Worm (Caenorhabditis elegans) whole organism, late embryonic: Measurements from ENCODE around the gene lem-2.

ENCODE experiments used
- C38D4.7 ChIP-seq: fragments of 200-800 bp; sonication (Bioruptor generic); optimal IDR thresholded peaks from 2 replicates; lab custom pipeline; 2018; ENCODE audit warnings: mild to moderate bottlenecking, missing genetic modification characterization, moderate library complexity, missing compliant biosample characterization
- K02D7.2 ChIP-seq: sonication (generic microtip); optimal IDR thresholded peaks from 2 replicates; lab custom pipeline; 2017; ENCODE audit warnings: mild to moderate bottlenecking, missing genetic modification characterization, missing compliant biosample characterization
- K09A11.1 ChIP-seq: sonication (generic microtip); optimal IDR thresholded peaks from 2 replicates; lab custom pipeline; 2017; ENCODE audit warnings: antibody characterized with exemption, mild to moderate bottlenecking, missing genetic modification characterization, missing compliant biosample characterization; ENCODE audit not compliant: insufficient read depth
- ahr-1 ChIP-seq: sonication (generic microtip); optimal IDR thresholded peaks from 2 replicates; lab custom pipeline; 2016; ENCODE audit warnings: missing genetic modification characterization, missing compliant biosample characterization
- ama-1 ChIP-seq: fragments of 150-350 bp; optimal IDR thresholded peaks from 2 replicates; lab custom pipeline; 2014
- ceh-14 ChIP-seq: sonication (generic microtip); optimal IDR thresholded peaks from 2 replicates; lab custom pipeline; 2016; ENCODE audit warnings: missing genotype, missing genetic modification characterization, missing compliant biosample characterization
- ceh-19 ChIP-seq: fragments of 200-800 bp; sonication (Bioruptor generic); optimal IDR thresholded peaks from 2 replicates; lab custom pipeline; 2018; ENCODE audit warnings: mild to moderate bottlenecking, missing genetic modification characterization, missing compliant biosample characterization
- ceh-2 ChIP-seq: sonication (generic microtip); optimal IDR thresholded peaks from 2 replicates; lab custom pipeline; 2016; ENCODE audit warnings: missing genotype, missing genetic modification characterization, missing compliant biosample characterization
- ceh-24 ChIP-seq: sonication (generic microtip); optimal IDR thresholded peaks from 2 replicates; lab custom pipeline; 2016; ENCODE audit warnings: mild to moderate bottlenecking, missing genetic modification characterization, missing compliant biosample characterization
- ceh-30 ChIP-seq: fragments of 150-350 bp; optimal IDR thresholded peaks from 2 replicates; lab custom pipeline; 2014; ENCODE audit warnings: missing biosample characterization, missing genetic modification characterization
- ceh-48 ChIP-seq: sonication (generic microtip); optimal IDR thresholded peaks from 2 replicates; lab custom pipeline; 2016; ENCODE audit warnings: missing genetic modification characterization, inconsistent platforms, missing compliant biosample characterization
- ceh-6 ChIP-seq: fragments of 200-800 bp; sonication (Bioruptor generic); optimal IDR thresholded peaks from 2 replicates; lab custom pipeline; 2018; ENCODE audit warnings: mild to moderate bottlenecking, missing genetic modification characterization, missing compliant biosample characterization
- che-1 ChIP-seq: sonication (generic microtip); optimal IDR thresholded peaks from 2 replicates; lab custom pipeline; 2016; ENCODE audit warnings: mild to moderate bottlenecking, missing genetic modification characterization, missing compliant biosample characterization
- dve-1 ChIP-seq: sonication (generic microtip); optimal IDR thresholded peaks from 2 replicates; lab custom pipeline; 2017; ENCODE audit warnings: antibody characterized with exemption, mild to moderate bottlenecking, missing genetic modification characterization, missing compliant biosample characterization
- elt-2 ChIP-seq: sonication (generic microtip); optimal IDR thresholded peaks from 2 replicates; lab custom pipeline; 2016; ENCODE audit warnings: missing genetic modification reagents, missing genetic modification characterization, missing compliant biosample characterization
- elt-4 ChIP-seq: sonication (generic microtip); optimal IDR thresholded peaks from 2 replicates; lab custom pipeline; 2016; ENCODE audit warnings: missing genetic modification characterization, missing compliant biosample characterization
- fkh-10 ChIP-seq: fragments of 150-350 bp; optimal IDR thresholded peaks from 2 replicates; lab custom pipeline; 2014; ENCODE audit warnings: missing biosample characterization, missing genetic modification reagents, missing genetic modification characterization
- fkh-6 ChIP-seq: sonication (generic microtip); optimal IDR thresholded peaks from 2 replicates; lab custom pipeline; 2016; ENCODE audit warnings: missing genetic modification characterization, missing compliant biosample characterization
- hlh-13 ChIP-seq: fragments of 200-800 bp; sonication (Bioruptor generic); optimal IDR thresholded peaks from 2 replicates; lab custom pipeline; 2018; ENCODE audit warnings: mild to moderate bottlenecking, missing genetic modification characterization, missing compliant biosample characterization
- madf-2 ChIP-seq: sonication (generic microtip); optimal IDR thresholded peaks from 2 replicates; lab custom pipeline; 2017; ENCODE audit warnings: missing genetic modification characterization, missing compliant biosample characterization
- nfya-1 ChIP-seq: sonication (generic microtip); optimal IDR thresholded peaks from 2 replicates; lab custom pipeline; 2017; ENCODE audit warnings: missing genetic modification characterization, mild to moderate bottlenecking, missing compliant biosample characterization, antibody characterized with exemption, moderate library complexity
- nhr-11 ChIP-seq: fragments of 150-350 bp; optimal IDR thresholded peaks from 2 replicates; lab custom pipeline; 2014; ENCODE audit warnings: missing biosample characterization, missing genetic modification characterization
- npax-4 ChIP-seq: sonication (generic microtip); optimal IDR thresholded peaks from 2 replicates; lab custom pipeline; 2016; ENCODE audit warnings: missing genetic modification characterization, missing compliant biosample characterization
- odd-2 ChIP-seq: sonication (generic microtip); optimal IDR thresholded peaks from 2 replicates; lab custom pipeline; 2017; ENCODE audit warnings: antibody characterized with exemption, mild to moderate bottlenecking, missing genetic modification characterization, missing compliant biosample characterization
- pat-9 ChIP-seq: fragments of 200-800 bp; sonication (Bioruptor generic); optimal IDR thresholded peaks from 2 replicates; lab custom pipeline; 2018; ENCODE audit warnings: mild to moderate bottlenecking, missing genetic modification characterization, moderate library complexity, missing compliant biosample characterization
- pax-1 ChIP-seq: fragments of 150-350 bp; optimal IDR thresholded peaks from 2 replicates; lab custom pipeline; 2014; ENCODE audit warnings: missing biosample characterization, missing genetic modification characterization
- pha-2 ChIP-seq: sonication (generic microtip); optimal IDR thresholded peaks from 2 replicates; lab custom pipeline; 2017; ENCODE audit warnings: mild to moderate bottlenecking, missing genetic modification characterization, missing compliant biosample characterization
- pha-4 ChIP-seq: fragments of 150-350 bp; optimal IDR thresholded peaks from 2 replicates; lab custom pipeline; 2018; ENCODE audit warnings: missing biosample characterization, missing genetic modification reagents, missing genetic modification characterization
- pqm-1 ChIP-seq: sonication (generic microtip); optimal IDR thresholded peaks from 2 replicates; lab custom pipeline; 2016; ENCODE audit warnings: missing genetic modification characterization, missing compliant biosample characterization
- ref-2 ChIP-seq: sonication (generic microtip); optimal IDR thresholded peaks from 2 replicates; lab custom pipeline; 2016; ENCODE audit warnings: missing genetic modification characterization, missing compliant biosample characterization
- sox-2 ChIP-seq: fragments of 200-800 bp; sonication (Bioruptor generic); IDR thresholded peaks from 2 replicates; pipeline ENCODE4 v1.3.6; 2022; ENCODE audit warnings: missing genetic modification reagents, missing genetic modification characterization, missing compliant biosample characterization
- sox-4 ChIP-seq: sonication (generic microtip); optimal IDR thresholded peaks from 2 replicates; lab custom pipeline; 2017; ENCODE audit warnings: mild to moderate bottlenecking, missing genetic modification characterization, inconsistent platforms, missing compliant biosample characterization
- tbx-2 ChIP-seq: sonication (generic microtip); optimal IDR thresholded peaks from 2 replicates; lab custom pipeline; 2016; ENCODE audit warnings: missing genetic modification characterization, missing compliant biosample characterization
- ttx-3 ChIP-seq: sonication (generic microtip); optimal IDR thresholded peaks from 2 replicates; lab custom pipeline; 2016; ENCODE audit warnings: missing genetic modification reagents, missing genetic modification characterization, missing compliant biosample characterization
- unc-3 ChIP-seq, 2 experiments: fragments of 200-800 bp in 1 of 2; sonication (Bioruptor generic) in 1 of 2; sonication (generic microtip) in 1 of 2; conservative IDR thresholded peaks in 1 of 2; optimal IDR thresholded peaks in 1 of 2; 2 replicates each; pipeline versions ENCODE4 v1.3.6 to Lab custom; 2016 to 2022; ENCODE audit warnings: missing compliant biosample characterization in 2 of 2, missing genetic modification characterization in 2 of 2, missing genetic modification reagents in 1 of 2
- unc-55 ChIP-seq: sonication (generic microtip); optimal IDR thresholded peaks from 2 replicates; lab custom pipeline; 2017; ENCODE audit warnings: missing biosample characterization, missing genetic modification reagents, missing genetic modification characterization
- unc-86 ChIP-seq: sonication (generic microtip); optimal IDR thresholded peaks from 2 replicates; lab custom pipeline; 2016; ENCODE audit warnings: missing genetic modification characterization, missing compliant biosample characterization

Gene lem-2

DNA sequence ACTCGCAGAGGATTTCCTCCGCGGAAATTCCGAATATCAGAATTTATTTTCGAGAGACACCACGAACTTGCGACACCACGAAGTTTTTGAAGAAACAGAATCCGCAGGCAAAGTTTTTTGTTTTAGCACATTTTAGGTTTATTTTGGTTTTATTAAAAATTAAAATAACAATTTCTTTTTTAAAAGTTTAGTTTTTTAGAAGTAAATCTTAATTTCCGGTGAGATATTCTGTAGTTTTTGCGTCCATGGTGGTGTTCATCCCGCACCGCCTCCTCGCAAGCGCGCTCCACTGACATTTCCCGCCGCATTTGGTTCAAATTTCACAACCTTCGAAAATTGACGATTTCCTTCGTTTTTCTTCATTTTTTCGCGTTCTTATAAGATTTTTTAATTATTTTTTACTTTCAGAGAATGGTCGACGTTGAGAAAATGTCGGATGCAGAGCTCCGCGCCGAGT, at the start of gene lem-2 (continued):
- TF ChIP-seq pha-4 (tag; lab: Kevin White, UChicago) (no peak), dve-1 (tag; lab: Kevin White, UChicago) (no peak), C38D4.7 (GFP tag; lab: Kevin White, UChicago) (peak; percentile 67), ceh-30 (no peak), elt-4 (tag; lab: Kevin White, UChicago) (no peak), ceh-14 (peak; percentile 96), odd-2 (no peak), pax-1 (tag; lab: Kevin White, UChicago) (no peak), madf-2 (tag; lab: Kevin White, UChicago) (peak; percentile 61), ama-1 (lab: Kevin White, UChicago) (no peak), K09A11.1 (tag; lab: Kevin White, UChicago) (no peak), fkh-10 (GFP tag; lab: Kevin White, UChicago) (no peak), sox-2 (no peak), pat-9 (tag; lab: Kevin White, UChicago) (peak; percentile 24), nfya-1 (tag; lab: Kevin White, UChicago) (peak; percentile 3), fkh-6 (tag; lab: Kevin White, UChicago) (peak; percentile 72)

ce11 chrII:14014637-14015036, 48.6 kb upstream of the lem-2 start:
- TF ChIP-seq ama-1 (lab: Kevin White, UChicago) (no peak), nhr-11 (tag; lab: Kevin White, UChicago) (no peak), unc-3 (GFP tag; conservative IDR thresholded peaks at IDR 0.05; lab: Robert Waterston, UW) (no peak), unc-3 (tag; optimal IDR thresholded peaks at IDR 0.05; lab: Kevin White, UChicago) (no peak), ceh-24 (tag; lab: Kevin White, UChicago) (no peak), ceh-48 (tag; lab: Kevin White, UChicago) (no peak), hlh-13 (GFP tag; lab: Kevin White, UChicago) (no peak), dve-1 (tag; lab: Kevin White, UChicago) (no peak), ref-2 (tag; lab: Kevin White, UChicago) (no peak), unc-55 (no peak), sox-4 (tag; lab: Kevin White, UChicago) (no peak)

ce11 chrII:14016865-14017264, 46.4 kb upstream of the lem-2 start, which contains the start of gene cyp-37A1:
Gene cyp-37A1 (minus strand): TSS chrII:14016965.
- TF ChIP-seq npax-4 (tag; lab: Kevin White, UChicago) (no peak), odd-2 (no peak), pha-4 (tag; lab: Kevin White, UChicago) (no peak), ahr-1 (tag; lab: Kevin White, UChicago) (no peak)

- TF ChIP-seq tbx-2 (tag; lab: Kevin White, UChicago) (no peak), hlh-13 (GFP tag; lab: Kevin White, UChicago) (no peak), pha-2 (tag; lab: Kevin White, UChicago) (no peak), pat-9 (tag; lab: Kevin White, UChicago) (no peak), K02D7.2 (tag; lab: Kevin White, UChicago) (no peak), ttx-3 (tag; lab: Kevin White, UChicago) (no peak), sox-2 (no peak), elt-2 (tag; lab: Kevin White, UChicago) (peak; percentile 7), ahr-1 (tag; lab: Kevin White, UChicago) (no peak), che-1 (tag; lab: Kevin White, UChicago) (no peak), ama-1 (lab: Kevin White, UChicago) (peak; percentile 76), ceh-30 (no peak), unc-86 (tag; lab: Kevin White, UChicago) (no peak), pqm-1 (tag; lab: Kevin White, UChicago) (no peak), ceh-19 (no peak), ceh-6 (GFP tag; lab: Kevin White, UChicago) (no peak), ceh-2 (no peak), nfya-1 (tag; lab: Kevin White, UChicago) (peak; percentile 9)
Measured at ce11 chrII:14018192-14018591, 45.1 kb upstream of the lem-2 start.
